Comparison of ENCODE assay signal across 5 worm cellular contexts in the genomic region with DNA sequence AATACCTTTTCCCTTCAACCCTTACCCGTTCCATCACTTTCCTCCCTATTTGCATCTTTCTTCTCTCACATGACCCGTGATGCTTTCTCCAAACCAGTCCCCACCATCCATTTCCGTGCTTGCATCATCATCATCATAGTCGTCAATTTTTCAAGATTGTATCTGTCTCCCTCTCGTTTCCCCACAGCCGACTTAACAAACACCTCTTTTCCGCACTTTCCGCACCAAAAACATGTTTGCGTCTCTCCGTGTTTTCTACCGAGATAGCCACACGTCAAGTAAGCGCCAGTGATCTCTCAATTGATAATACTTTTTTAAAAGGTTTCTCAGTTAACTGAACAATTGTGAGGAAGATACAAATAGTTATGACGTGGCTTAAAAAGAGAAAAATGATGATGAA.
TF ChIP-seq lines count a peak whose summit lies in the region.

No protein-coding gene starts in this region.

TF ChIP-seq in whole organism, L1 larva, 84 proteins besides CTCF, POLR2A, EP300 and RAD21 (continued from another document and continues in another):
- TF ChIP-seq unc-130 (tag; optimal IDR thresholded peaks at IDR 0.05; lab: Kevin White, UChicago) (peak; percentile 76), fos-1 (tag; optimal IDR thresholded peaks at IDR 0.05; lab: Kevin White, UChicago) (no peak), jun-1 (tag; optimal IDR thresholded peaks at IDR 0.05; lab: Kevin White, UChicago) (peak; percentile 49), lin-14 (GFP tag; optimal IDR thresholded peaks at IDR 0.05; lab: Kevin White, UChicago) (peak; percentile 91), fkh-4 (tag; optimal IDR thresholded peaks at IDR 0.05; lab: Kevin White, UChicago; ENCODE audit: borderline replicate concordance) (no peak), lin-15B (tag; optimal IDR thresholded peaks at IDR 0.05; lab: Kevin White, UChicago) (no peak), ama-1 (optimal IDR thresholded peaks at IDR 0.05; lab: Kevin White, UChicago) (peak; percentile 40), alr-1 (tag; optimal IDR thresholded peaks at IDR 0.05; lab: Kevin White, UChicago; ENCODE audit: borderline replicate concordance) (no peak), ceh-88 (GFP tag; IDR thresholded peaks at IDR 0.05; lab: Robert Waterston, UW) (no peak), skn-1 (tag; optimal IDR thresholded peaks at IDR 0.05; lab: Kevin White, UChicago) (no peak), zag-1 (tag; optimal IDR thresholded peaks at IDR 0.05; lab: Kevin White, UChicago) (no peak), aha-1 (tag; optimal IDR thresholded peaks at IDR 0.05; lab: Kevin White, UChicago) (no peak), fkh-8 (tag; optimal IDR thresholded peaks at IDR 0.05; lab: Kevin White, UChicago) (peak; percentile 3), pax-3 (tag; optimal IDR thresholded peaks at IDR 0.05; lab: Kevin White, UChicago) (no peak), nhr-47 (tag; optimal IDR thresholded peaks at IDR 0.05; lab: Kevin White, UChicago) (peak; percentile 52), nhr-19 (GFP tag; conservative IDR thresholded peaks at IDR 0.05; lab: Robert Waterston, UW) (peak; percentile 52), hlh-17 (GFP tag; optimal IDR thresholded peaks at IDR 0.05; lab: Kevin White, UChicago; ENCODE audit: borderline replicate concordance) (no peak), snpc-4 (tag; optimal IDR thresholded peaks at IDR 0.05; lab: Kevin White, UChicago) (no peak), nhr-84 (tag; optimal IDR thresholded peaks at IDR 0.05; lab: Kevin White, UChicago) (no peak), sptf-1 (tag; optimal IDR thresholded peaks at IDR 0.05; lab: Kevin White, UChicago) (no peak), nhr-11 (tag; optimal IDR thresholded peaks at IDR 0.05; lab: Kevin White, UChicago) (no peak), unc-62 (GFP tag; optimal IDR thresholded peaks at IDR 0.05; lab: Kevin White, UChicago) (no peak), sox-4 (tag; optimal IDR thresholded peaks at IDR 0.05; lab: Kevin White, UChicago) (no peak), elt-3 (tag; optimal IDR thresholded peaks at IDR 0.05; lab: Kevin White, UChicago) (peak in 2 of 6 experiments; percentile 26 to 87), egl-27 (tag; optimal IDR thresholded peaks at IDR 0.05; lab: Kevin White, UChicago) (no peak)

TF ChIP-seq in whole organism, L2 larva, 48 proteins besides CTCF, POLR2A, EP300 and RAD21 (continued from another document):
- TF ChIP-seq unc-55 (GFP tag; optimal IDR thresholded peaks at IDR 0.05; lab: Kevin White, UChicago) (peak; percentile 86), nhr-10 (tag; optimal IDR thresholded peaks at IDR 0.05; lab: Kevin White, UChicago) (no peak), dmd-4 (tag; optimal IDR thresholded peaks at IDR 0.05; lab: Kevin White, UChicago) (no peak), peb-1 (tag; optimal IDR thresholded peaks at IDR 0.05; lab: Kevin White, UChicago) (no peak), ceh-82 (tag; optimal IDR thresholded peaks at IDR 0.05; lab: Kevin White, UChicago) (no peak), F13H6.1 (tag; optimal IDR thresholded peaks at IDR 0.05; lab: Kevin White, UChicago) (peak; percentile 63), ztf-11 (tag; optimal IDR thresholded peaks at IDR 0.05; lab: Kevin White, UChicago) (no peak), mbf-1 (tag; optimal IDR thresholded peaks at IDR 0.05; lab: Kevin White, UChicago) (no peak), nhr-21 (tag; optimal IDR thresholded peaks at IDR 0.05; lab: Kevin White, UChicago) (peak; percentile 95), sma-3 (GFP tag; optimal IDR thresholded peaks at IDR 0.05; lab: Kevin White, UChicago) (peak; percentile 90), nhr-6 (tag; optimal IDR thresholded peaks at IDR 0.05; lab: Kevin White, UChicago) (peak; percentile 65), nhr-23 (tag; optimal IDR thresholded peaks at IDR 0.05; lab: Kevin White, UChicago) (no peak), gmeb-1 (tag; optimal IDR thresholded peaks at IDR 0.05; lab: Kevin White, UChicago) (peak; percentile 54), ZK546.5 (tag; optimal IDR thresholded peaks at IDR 0.05; lab: Kevin White, UChicago) (no peak), ama-1 (optimal IDR thresholded peaks at IDR 0.05; lab: Kevin White, UChicago) (no peak), nhr-77 (tag; optimal IDR thresholded peaks at IDR 0.05; lab: Kevin White, UChicago) (no peak)
TF ChIP-seq in whole organism, L2 larva: peak in this region for 24.

TF ChIP-seq in whole organism, L3 larva, 47 proteins besides CTCF, POLR2A, EP300 and RAD21 (continued from another document):
- TF ChIP-seq nfya-1 (tag; optimal IDR thresholded peaks at IDR 0.05; lab: Kevin White, UChicago; ENCODE audit: insufficient read depth), result peak; percentile 83
- TF ChIP-seq daf-12 (tag; optimal IDR thresholded peaks at IDR 0.05; lab: Kevin White, UChicago), result no peak
- peak; percentile 50 for TF ChIP-seq elt-2 (tag; optimal IDR thresholded peaks at IDR 0.05; lab: Kevin White, UChicago)
- peak; percentile 96 for TF ChIP-seq lin-39 (tag; optimal IDR thresholded peaks at IDR 0.05; lab: Kevin White, UChicago)
- TF ChIP-seq ZK546.5 (tag; optimal IDR thresholded peaks at IDR 0.05; lab: Kevin White, UChicago), result no peak
- peak; percentile 14 for TF ChIP-seq ztf-4 (tag; optimal IDR thresholded peaks at IDR 0.05; lab: Kevin White, UChicago)
- TF ChIP-seq zag-1 (tag; optimal IDR thresholded peaks at IDR 0.05; lab: Kevin White, UChicago), result no peak
- peak; percentile 73 for TF ChIP-seq egl-27 (tag; optimal IDR thresholded peaks at IDR 0.05; lab: Kevin White, UChicago)
- peak; percentile 15 for TF ChIP-seq ama-1 (optimal IDR thresholded peaks at IDR 0.05; lab: Kevin White, UChicago)
- TF ChIP-seq hmg-11 (tag; optimal IDR thresholded peaks at IDR 0.05; lab: Kevin White, UChicago), result peak; percentile 6
- TF ChIP-seq skn-1 (tag; optimal IDR thresholded peaks at IDR 0.05; lab: Kevin White, UChicago), result peak; percentile 62
- no peak for TF ChIP-seq fkh-10 (GFP tag; optimal IDR thresholded peaks at IDR 0.05; lab: Kevin White, UChicago)
- TF ChIP-seq nhr-12 (tag; optimal IDR thresholded peaks at IDR 0.05; lab: Kevin White, UChicago), result no peak

TF ChIP-seq in whole organism, L4 larva, 104 proteins besides CTCF, POLR2A, EP300 and RAD21 (continued from another document and continues in another):
- TF ChIP-seq lin-1 (GFP tag; IDR thresholded peaks at IDR 0.05; lab: Robert Waterston, UW) (0 out of 2 replicates have a peak, but pooled peaks have one; percentile 40), tag-97 (GFP tag; IDR thresholded peaks at IDR 0.05; lab: Robert Waterston, UW) (no peak), lin-15B (tag; optimal IDR thresholded peaks at IDR 0.05; lab: Kevin White, UChicago) (no peak), unc-130 (GFP tag; optimal IDR thresholded peaks at IDR 0.05; lab: Kevin White, UChicago) (no peak), spr-3 (GFP tag; optimal IDR thresholded peaks at IDR 0.05; lab: Kevin White, UChicago) (no peak), egl-43 (GFP tag; IDR thresholded peaks at IDR 0.05; lab: Robert Waterston, UW) (no peak), mep-1 (tag; optimal IDR thresholded peaks at IDR 0.05; lab: Kevin White, UChicago) (peak; percentile 85), lin-38 (GFP tag; IDR thresholded peaks at IDR 0.05; lab: Robert Waterston, UW) (no peak), daf-12 (tag; optimal IDR thresholded peaks at IDR 0.05; lab: Kevin White, UChicago) (no peak), madf-9 (GFP tag; conservative IDR thresholded peaks at IDR 0.05; lab: Robert Waterston, UW) (no peak), nhr-237 (tag; optimal IDR thresholded peaks at IDR 0.05; lab: Kevin White, UChicago) (no peak), set-16 (GFP tag; IDR thresholded peaks at IDR 0.05; lab: Robert Waterston, UW) (no peak), duxl-1 (tag; optimal IDR thresholded peaks at IDR 0.05; lab: Kevin White, UChicago; ENCODE audit: poor library complexity) (no peak), Y48G9A.11 (GFP tag; IDR thresholded peaks at IDR 0.05; lab: Robert Waterston, UW) (no peak), lin-39 (tag; optimal IDR thresholded peaks at IDR 0.05; lab: Kevin White, UChicago) (peak; percentile 64), zag-1 (tag; optimal IDR thresholded peaks at IDR 0.05; lab: Kevin White, UChicago) (no peak), Y75B8A.6 (GFP tag; IDR thresholded peaks at IDR 0.05; lab: Robert Waterston, UW) (no peak), hlh-30 (tag; optimal IDR thresholded peaks at IDR 0.05; lab: Kevin White, UChicago; ENCODE audit: insufficient read depth) (peak; percentile 93), saeg-2 (GFP tag; IDR thresholded peaks at IDR 0.05; lab: Robert Waterston, UW) (0 out of 2 replicates have a peak, but pooled peaks have one; percentile 54), F26F4.8 (GFP tag; conservative IDR thresholded peaks at IDR 0.05; lab: Robert Waterston, UW) (no peak), ces-1 (GFP tag; optimal IDR thresholded peaks at IDR 0.05; lab: Kevin White, UChicago) (no peak), snpc-4 (tag; optimal IDR thresholded peaks at IDR 0.05; lab: Kevin White, UChicago) (no peak), nhr-102 (tag; optimal IDR thresholded peaks at IDR 0.05; lab: Kevin White, UChicago) (peak; percentile 24), nhr-25 (tag; optimal IDR thresholded peaks at IDR 0.05; lab: Kevin White, UChicago; ENCODE audit: borderline replicate concordance, insufficient read depth) (peak; percentile 7), nhr-10 (tag; optimal IDR thresholded peaks at IDR 0.05; lab: Kevin White, UChicago) (no peak), aly-2 (tag; optimal IDR thresholded peaks at IDR 0.05; lab: Kevin White, UChicago) (no peak), php-3 (GFP tag; IDR thresholded peaks at IDR 0.05; lab: Robert Waterston, UW) (no peak), snpc-1.2 (GFP tag; IDR thresholded peaks at IDR 0.05; lab: Robert Waterston, UW) (no peak), unc-62 (GFP tag; optimal IDR thresholded peaks at IDR 0.05 in 1 of 2; lab: Kevin White, UChicago) (peak in 1 of 2 experiments; percentile 99), unc-62 (tag; optimal IDR thresholded peaks at IDR 0.05; lab: Kevin White, UChicago) (no peak), dmd-8 (GFP tag; IDR thresholded peaks at IDR 0.05; lab: Robert Waterston, UW) (no peak), rbr-2 (tag; optimal IDR thresholded peaks at IDR 0.05; lab: Kevin White, UChicago) (peak; percentile 66), Y105C5A.15 (GFP tag; IDR thresholded peaks at IDR 0.05; lab: Robert Waterston, UW) (no peak), nhr-77 (tag; optimal IDR thresholded peaks at IDR 0.05; lab: Kevin White, UChicago) (peak; percentile 12), pqm-1 (tag; optimal IDR thresholded peaks at IDR 0.05; lab: Kevin White, UChicago) (no peak), zfp-3 (GFP tag; conservative IDR thresholded peaks at IDR 0.05; lab: Robert Waterston, UW) (0 out of 2 replicates have a peak, but pooled peaks have one; percentile 8), mxl-2 (GFP tag; conservative IDR thresholded peaks at IDR 0.05; lab: Robert Waterston, UW) (no peak), unc-39 (tag; optimal IDR thresholded peaks at IDR 0.05; lab: Kevin White, UChicago) (no peak), ctbp-1 (GFP tag; IDR thresholded peaks at IDR 0.05; lab: Robert Waterston, UW) (peak; percentile 63; the same call in 1 of the 2 replicates), ztf-7 (tag; optimal IDR thresholded peaks at IDR 0.05; lab: Kevin White, UChicago) (peak; percentile 86)

TF ChIP-seq in whole organism, late embryonic, 69 proteins besides CTCF, POLR2A, EP300 and RAD21 (continued from another document):
- TF ChIP-seq odd-2 (tag; optimal IDR thresholded peaks at IDR 0.05; lab: Kevin White, UChicago), result no peak
- TF ChIP-seq unc-3 (GFP tag; conservative IDR thresholded peaks at IDR 0.05; lab: Robert Waterston, UW), result no peak
- TF ChIP-seq unc-3 (tag; optimal IDR thresholded peaks at IDR 0.05; lab: Kevin White, UChicago), result no peak
- TF ChIP-seq sdc-2 (tag; optimal IDR thresholded peaks at IDR 0.05; lab: Kevin White, UChicago), result no peak
